Worm (Caenorhabditis elegans): ENCODE results near the gene C52E2.5.

Gene C52E2.5

ce11 chrII:1806358-1806757 is 36.4 kb downstream of the C52E2.5 start, which contains the start of gene C08F1.12:
C08F1.12 (minus strand) TSS chrII:1806458.
- TF ChIP-seq T22C8.4 (GFP tag; IDR thresholded peaks at IDR 0.05) (no peak), tab-1 (GFP tag; IDR thresholded peaks at IDR 0.05) (no peak), ztf-23 (GFP tag; IDR thresholded peaks at IDR 0.05) (no peak), klf-2 (GFP tag; conservative IDR thresholded peaks at IDR 0.05) (no peak), cog-1 (tag; optimal IDR thresholded peaks at IDR 0.05) (no peak), ztf-29 (GFP tag; IDR thresholded peaks at IDR 0.05) (no peak), ref-1 (GFP tag; conservative IDR thresholded peaks at IDR 0.05) (no peak), med-1 (GFP tag; optimal IDR thresholded peaks at IDR 0.05; ENCODE audit: insufficient read depth) (no peak), flt-1 (GFP tag; IDR thresholded peaks at IDR 0.05) (no peak)
